Worm (Caenorhabditis elegans): Measurements from ENCODE around the gene btb-19.

btb-19 gene

ce11 chrII:14534000-14534399 lies 12.1 kb upstream of the btb-19 start, which contains the start of gene C04H5.1:
TSS of gene C04H5.1 (plus strand) at chrII:14534300.
- TF ChIP-seq nhr-12 (tag; optimal IDR thresholded peaks at IDR 0.05) (no peak), ceh-82 (tag; optimal IDR thresholded peaks at IDR 0.05) (no peak), hmg-11 (tag; optimal IDR thresholded peaks at IDR 0.05) (no peak), nfya-1 (tag; optimal IDR thresholded peaks at IDR 0.05; ENCODE audit: insufficient read depth) (no peak), nhr-23 (tag; optimal IDR thresholded peaks at IDR 0.05) (no peak)

- peak; percentile 66 for TF ChIP-seq lin-15B (tag; optimal IDR thresholded peaks at IDR 0.05)
- peak; percentile 79 for TF ChIP-seq pha-4 (tag; optimal IDR thresholded peaks at IDR 0.05)
- TF ChIP-seq fos-1 (tag; optimal IDR thresholded peaks at IDR 0.05), result no peak
- no peak for TF ChIP-seq sea-2 (GFP tag; optimal IDR thresholded peaks at IDR 0.05)
- no peak for TF ChIP-seq ama-1 (optimal IDR thresholded peaks at IDR 0.05)
- TF ChIP-seq nhr-23 (tag; optimal IDR thresholded peaks at IDR 0.05), result peak; percentile 56
- TF ChIP-seq elt-2 (tag; optimal IDR thresholded peaks at IDR 0.05), result peak; percentile 83
- no peak for TF ChIP-seq egl-27 (tag; optimal IDR thresholded peaks at IDR 0.05)
- TF ChIP-seq pqm-1 (tag; optimal IDR thresholded peaks at IDR 0.05), result peak; percentile 54
- TF ChIP-seq ztf-4 (tag; optimal IDR thresholded peaks at IDR 0.05), result no peak
- peak; percentile 46 for TF ChIP-seq skn-1 (tag; optimal IDR thresholded peaks at IDR 0.05)
- peak; percentile 10 for TF ChIP-seq jun-1 (tag; optimal IDR thresholded peaks at IDR 0.05)
- TF ChIP-seq nhr-11 (tag; optimal IDR thresholded peaks at IDR 0.05), result no peak
- TF ChIP-seq nhr-237 (tag; optimal IDR thresholded peaks at IDR 0.05), result no peak
- TF ChIP-seq nhr-25 (tag; optimal IDR thresholded peaks at IDR 0.05), result peak; percentile 12
- TF ChIP-seq hmg-11 (tag; optimal IDR thresholded peaks at IDR 0.05), result peak; percentile 55
- TF ChIP-seq egl-5 (tag; optimal IDR thresholded peaks at IDR 0.05), result no peak
- peak; percentile 74 for TF ChIP-seq nfya-1 (tag; optimal IDR thresholded peaks at IDR 0.05; ENCODE audit: insufficient read depth)
- TF ChIP-seq aly-2 (tag; optimal IDR thresholded peaks at IDR 0.05), result no peak
- TF ChIP-seq fkh-2 (tag; optimal IDR thresholded peaks at IDR 0.05), result no peak
- no peak for TF ChIP-seq mml-1 (tag; optimal IDR thresholded peaks at IDR 0.05)
- no peak for TF ChIP-seq ztf-11 (tag; optimal IDR thresholded peaks at IDR 0.05)
- TF ChIP-seq elt-1 (tag; optimal IDR thresholded peaks at IDR 0.05), result peak; percentile 52
- TF ChIP-seq tbx-2 (tag; optimal IDR thresholded peaks at IDR 0.05), result no peak
- TF ChIP-seq lin-39 (tag; optimal IDR thresholded peaks at IDR 0.05), result no peak
- TF ChIP-seq ceh-9 (tag; optimal IDR thresholded peaks at IDR 0.05), result no peak
- no peak for TF ChIP-seq nhr-67 (tag; optimal IDR thresholded peaks at IDR 0.05)
- TF ChIP-seq snpc-4 (tag; optimal IDR thresholded peaks at IDR 0.05), result peak; percentile 22
- TF ChIP-seq unc-39 (tag; optimal IDR thresholded peaks at IDR 0.05), result no peak
These were observed 6.4 kb upstream of the btb-19 start, which contains the start of the genes F57C2.5 and spat-1 for ce11 chrII:14528233-14528802. TSS of gene F57C2.5 (minus strand) at chrII:14528239. TSS of gene spat-1 (plus strand) at chrII:14528752.

DNA sequence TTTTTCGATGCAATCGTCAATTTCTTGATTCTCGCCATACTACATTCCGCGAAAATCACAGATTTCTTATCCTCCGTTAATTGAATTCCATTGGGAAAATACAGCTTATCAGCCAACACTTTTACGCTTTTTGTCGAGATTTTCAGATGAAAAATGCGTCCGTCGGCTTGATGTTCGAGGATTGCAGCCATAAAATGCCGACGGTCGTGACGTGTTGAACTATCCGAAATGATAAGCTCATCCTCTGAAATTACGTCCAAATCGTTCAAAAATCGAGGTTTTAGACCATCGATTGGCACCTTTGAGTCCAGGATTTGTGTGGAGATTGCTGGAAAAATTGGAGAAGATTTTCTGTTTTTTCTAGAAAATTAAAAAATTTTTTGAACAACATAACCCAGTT lies 5.2 kb upstream of the btb-19 start:
- TF ChIP-seq daf-12 (tag; optimal IDR thresholded peaks at IDR 0.05) (no peak), nhr-67 (tag; optimal IDR thresholded peaks at IDR 0.05) (no peak), nhr-28 (tag; optimal IDR thresholded peaks at IDR 0.05) (no peak), pha-4 (tag; optimal IDR thresholded peaks at IDR 0.05) (no peak), nhr-43 (tag; optimal IDR thresholded peaks at IDR 0.05; ENCODE audit: poor library complexity, severe bottlenecking) (no peak), ztf-11 (tag; optimal IDR thresholded peaks at IDR 0.05) (no peak), zag-1 (tag; optimal IDR thresholded peaks at IDR 0.05) (no peak), elt-2 (tag; optimal IDR thresholded peaks at IDR 0.05) (no peak), aly-2 (tag; optimal IDR thresholded peaks at IDR 0.05) (no peak), nhr-23 (tag; optimal IDR thresholded peaks at IDR 0.05) (no peak), snpc-4 (tag; optimal IDR thresholded peaks at IDR 0.05) (no peak), lsy-12 (tag; optimal IDR thresholded peaks at IDR 0.05) (no peak), eor-1 (tag; optimal IDR thresholded peaks at IDR 0.05) (no peak), ama-1 (optimal IDR thresholded peaks at IDR 0.05) (no peak), R02D3.7 (tag; optimal IDR thresholded peaks at IDR 0.05) (no peak), ceh-28 (tag; optimal IDR thresholded peaks at IDR 0.05) (no peak)
